Fruit fly (Drosophila melanogaster): Measurements from ENCODE around the gene Yp3.
A peak's percentile ranks its signal among the peaks of the same experiment; 100 is the strongest.

Gene Yp3

dm6 chrX:13747635-13748467, 11.5 kb upstream of the Yp3 start:
- TF ChIP-seq h (optimal IDR thresholded peaks at IDR 0.05) (no peak), ttk (optimal IDR thresholded peaks at IDR 0.05) (no peak), insv (optimal IDR thresholded peaks at IDR 0.05) (no peak), Myc (optimal IDR thresholded peaks at IDR 0.05) (no peak), Sin3A (optimal IDR thresholded peaks at IDR 0.05) (no peak), psq (optimal IDR thresholded peaks at IDR 0.05) (no peak)

- no peak for TF ChIP-seq h (optimal IDR thresholded peaks at IDR 0.05)
- no peak for TF ChIP-seq Myc (optimal IDR thresholded peaks at IDR 0.05)
- no peak for TF ChIP-seq ttk (optimal IDR thresholded peaks at IDR 0.05)
- no peak for TF ChIP-seq psq (optimal IDR thresholded peaks at IDR 0.05)
- no peak for TF ChIP-seq Sin3A (optimal IDR thresholded peaks at IDR 0.05)
Measured at dm6 chrX:13748906-13749872, 10.2 kb upstream of the Yp3 start.

DNA sequence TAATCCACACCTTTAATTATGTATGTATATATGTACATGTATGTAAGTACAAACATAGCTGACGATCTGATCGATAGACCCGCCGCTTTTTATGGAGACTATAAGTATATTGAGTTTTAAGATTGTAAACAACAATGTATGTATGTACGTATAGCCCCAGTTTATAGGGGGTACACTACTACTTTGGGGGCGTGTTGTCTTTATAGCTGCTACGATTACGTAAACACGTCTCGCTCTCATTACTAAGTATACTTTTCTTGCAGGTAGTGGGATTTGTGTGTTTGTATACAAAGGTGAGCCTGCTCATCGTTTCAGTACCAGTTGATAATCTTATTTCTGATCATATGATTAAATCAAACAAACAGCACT, 9.5 kb upstream of the Yp3 start:
- TF ChIP-seq Sin3A (optimal IDR thresholded peaks at IDR 0.05) (no peak), psq (optimal IDR thresholded peaks at IDR 0.05) (no peak), h (optimal IDR thresholded peaks at IDR 0.05) (no peak), insv (optimal IDR thresholded peaks at IDR 0.05) (no peak), ttk (optimal IDR thresholded peaks at IDR 0.05) (no peak), Myc (optimal IDR thresholded peaks at IDR 0.05) (no peak)

dm6 chrX:13752543-13753046, 6.8 kb upstream of the Yp3 start:
- TF ChIP-seq ttk (optimal IDR thresholded peaks at IDR 0.05): no peak

DNA sequence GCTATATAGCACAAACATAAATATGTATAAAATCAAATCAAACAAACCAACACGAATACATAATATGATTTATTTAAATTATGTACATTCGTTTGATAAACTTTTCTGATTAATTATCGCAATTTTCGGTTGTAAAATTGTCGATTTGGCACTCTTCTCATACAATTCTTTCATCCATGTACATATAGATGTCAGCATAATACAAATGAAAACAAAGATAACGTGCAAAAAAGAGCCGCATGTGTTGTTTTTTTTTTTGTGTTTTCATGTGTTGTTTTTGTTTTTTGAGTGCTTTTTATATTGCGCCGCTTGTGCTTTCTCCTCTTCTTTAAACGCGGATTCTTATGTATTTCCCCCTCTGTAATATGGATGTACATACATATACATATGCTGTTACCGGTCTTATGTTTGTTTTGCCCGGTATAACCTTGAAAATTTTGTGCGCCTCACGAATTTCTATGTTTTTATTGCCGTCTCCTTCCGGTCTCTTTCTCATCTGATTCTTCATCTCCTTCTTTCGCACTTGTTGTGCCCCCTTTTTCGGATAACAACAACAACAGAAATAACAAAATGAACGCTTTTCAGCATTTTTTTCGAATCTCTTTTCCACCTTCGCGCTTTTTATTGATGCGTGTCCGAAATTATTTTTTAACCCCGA, 6.1 kb upstream of the Yp3 start:
- no peak for TF ChIP-seq Sin3A (optimal IDR thresholded peaks at IDR 0.05)
- TF ChIP-seq insv (optimal IDR thresholded peaks at IDR 0.05): no peak
- TF ChIP-seq ttk (optimal IDR thresholded peaks at IDR 0.05): no peak
- TF ChIP-seq psq (optimal IDR thresholded peaks at IDR 0.05): peak; percentile 36

dm6 chrX:13753775-13754174, 5.6 kb upstream of the Yp3 start:
- TF ChIP-seq ttk (optimal IDR thresholded peaks at IDR 0.05): no peak
- peak; percentile 55 for TF ChIP-seq psq (optimal IDR thresholded peaks at IDR 0.05)
- TF ChIP-seq Sin3A (optimal IDR thresholded peaks at IDR 0.05): no peak
- no peak for TF ChIP-seq h (optimal IDR thresholded peaks at IDR 0.05)
- no peak for TF ChIP-seq insv (optimal IDR thresholded peaks at IDR 0.05)
- TF ChIP-seq Myc (optimal IDR thresholded peaks at IDR 0.05): no peak

dm6 chrX:13754476-13754875, 4.9 kb upstream of the Yp3 start:
- TF ChIP-seq Sin3A (optimal IDR thresholded peaks at IDR 0.05): no peak
- TF ChIP-seq ttk (optimal IDR thresholded peaks at IDR 0.05): no peak
- TF ChIP-seq insv (optimal IDR thresholded peaks at IDR 0.05): no peak
- TF ChIP-seq psq (optimal IDR thresholded peaks at IDR 0.05): no peak
- TF ChIP-seq h (optimal IDR thresholded peaks at IDR 0.05): no peak
- no peak for TF ChIP-seq Myc (optimal IDR thresholded peaks at IDR 0.05)

DNA sequence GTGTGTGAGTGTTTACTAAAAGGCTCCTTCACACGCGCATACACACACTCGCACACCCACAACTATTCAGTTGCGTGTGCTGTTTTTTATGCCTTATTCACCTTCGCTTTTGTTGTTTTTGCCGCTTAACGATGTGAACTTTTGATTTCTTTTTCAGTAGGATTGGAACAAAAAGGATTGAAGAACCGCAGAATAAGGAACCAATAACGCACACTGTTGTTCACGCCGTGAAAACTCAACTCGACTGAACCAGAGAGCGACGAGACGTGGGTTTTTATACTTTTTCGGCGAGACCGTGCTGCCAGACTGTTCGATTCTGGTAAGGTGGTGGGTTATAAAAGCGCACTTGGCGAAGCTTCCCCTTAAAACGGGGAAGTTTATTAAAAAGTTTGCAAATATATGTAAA, 4.2 kb upstream of the Yp3 start, which contains the start of gene Pdcd4:
Gene Pdcd4 (minus strand): TSS at position 255 of the 406 bp plus-strand sequence.
- TF ChIP-seq psq (optimal IDR thresholded peaks at IDR 0.05) (no peak), insv (optimal IDR thresholded peaks at IDR 0.05) (no peak), ttk (optimal IDR thresholded peaks at IDR 0.05) (no peak), h (optimal IDR thresholded peaks at IDR 0.05) (no peak)

dm6 chrX:13756776-13757312, 2.5 kb upstream of the Yp3 start, which contains the start of the genes CG32625 and Rtc1:
Gene CG32625 (minus strand): TSS chrX:13756826.
Gene Rtc1 (plus strand): TSS chrX:13757179.
- TF ChIP-seq Myc (optimal IDR thresholded peaks at IDR 0.05) (no peak), Sin3A (optimal IDR thresholded peaks at IDR 0.05) (no peak), h (optimal IDR thresholded peaks at IDR 0.05) (no peak), psq (optimal IDR thresholded peaks at IDR 0.05) (no peak), insv (optimal IDR thresholded peaks at IDR 0.05) (no peak), ttk (optimal IDR thresholded peaks at IDR 0.05) (no peak)

DNA sequence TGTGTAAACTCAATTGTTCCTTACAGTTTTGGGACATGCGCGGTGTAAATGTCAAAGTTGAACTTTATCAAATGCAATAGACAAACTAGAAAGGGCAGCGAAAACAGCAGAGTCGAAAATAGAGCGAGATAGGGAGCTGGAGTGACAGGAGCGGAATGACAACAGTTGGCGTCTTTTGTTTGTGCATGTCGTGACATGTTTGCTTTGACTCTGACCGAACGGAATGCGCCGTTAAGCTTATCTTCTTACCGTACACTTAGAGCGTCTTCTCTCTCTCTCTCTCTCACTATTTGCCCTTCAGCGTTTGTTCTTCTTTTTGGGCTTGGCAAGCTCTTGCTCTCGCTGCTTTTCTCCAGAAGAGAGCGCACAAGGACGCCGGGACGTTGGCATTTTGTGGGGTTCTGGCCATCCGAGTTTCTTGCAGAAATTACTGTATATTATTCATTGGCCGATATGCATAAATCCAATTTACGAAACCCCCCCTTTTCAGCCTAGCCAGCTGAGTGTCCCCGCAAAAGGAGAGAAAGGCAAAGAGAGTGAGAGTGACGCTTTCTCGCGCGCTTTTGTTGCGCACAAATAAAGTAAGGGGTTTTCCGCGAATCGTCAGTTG, 2.5 kb downstream of the Yp3 start:
- no peak for TF ChIP-seq psq (optimal IDR thresholded peaks at IDR 0.05)
- TF ChIP-seq h (optimal IDR thresholded peaks at IDR 0.05): no peak
- no peak for TF ChIP-seq Myc (optimal IDR thresholded peaks at IDR 0.05)
- TF ChIP-seq ttk (optimal IDR thresholded peaks at IDR 0.05): no peak
- no peak for TF ChIP-seq Sin3A (optimal IDR thresholded peaks at IDR 0.05)
- TF ChIP-seq insv (optimal IDR thresholded peaks at IDR 0.05): no peak

DNA sequence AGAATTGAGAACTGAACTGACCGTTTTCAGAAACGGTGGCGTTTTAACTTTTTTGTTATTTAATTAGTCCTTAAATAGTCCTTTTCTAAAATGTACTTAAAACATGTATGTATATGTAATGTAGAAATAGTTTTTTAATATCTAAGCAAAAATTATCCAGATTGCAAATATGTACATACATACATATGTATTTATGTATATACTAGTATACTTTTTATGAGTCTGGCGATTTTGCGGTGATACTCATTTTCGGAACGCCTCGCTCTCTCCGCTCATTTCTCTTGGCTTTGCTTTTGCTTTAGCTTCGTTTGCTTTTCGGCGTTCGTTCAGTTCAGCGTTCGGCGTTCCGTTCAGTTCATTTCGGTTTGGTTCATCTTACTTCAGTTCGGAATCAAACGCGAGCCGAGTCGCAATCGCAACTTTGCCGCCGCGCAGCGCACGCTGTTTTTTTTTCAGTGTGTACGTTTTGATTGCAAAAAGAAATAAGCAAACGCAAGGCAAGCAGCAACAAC, 3.1 kb downstream of the Yp3 start, which contains the start of gene rdgB:
Gene rdgB (plus strand): TSS at position 381 of the 512 bp plus-strand sequence.
- TF ChIP-seq insv (optimal IDR thresholded peaks at IDR 0.05) (no peak), ttk (optimal IDR thresholded peaks at IDR 0.05) (no peak), psq (optimal IDR thresholded peaks at IDR 0.05) (no peak), Myc (optimal IDR thresholded peaks at IDR 0.05) (no peak), Sin3A (optimal IDR thresholded peaks at IDR 0.05) (no peak), h (optimal IDR thresholded peaks at IDR 0.05) (no peak)

Measured in Kc167 (cell line).